Fruit fly (Drosophila melanogaster): Measurements from ENCODE around the gene CG10650.
A peak's percentile ranks its signal among the peaks of the same experiment; 100 is the strongest.

Gene CG10650

dm6 chr2L:18974063-18974779, 21.5 kb downstream of the CG10650 start, which contains the start of the genes L2HGDH and CG10431 (continued):
- peak; percentile 47 for TF ChIP-seq Ssrp (tag; optimal IDR thresholded peaks at IDR 0.05)
- TF ChIP-seq NC2β (GFP tag; optimal IDR thresholded peaks at IDR 0.05): no peak
- TF ChIP-seq CG3065 (GFP tag; optimal IDR thresholded peaks at IDR 0.05): no peak
- peak; percentile 55 for TF ChIP-seq Sox102F (GFP tag; optimal IDR thresholded peaks at IDR 0.05)
- no peak for TF ChIP-seq chinmo (GFP tag; IDR thresholded peaks at IDR 0.05; ENCODE audit: partially characterized antibody)
- peak; percentile 71 to 97 for TF ChIP-seq crp (GFP tag; optimal IDR thresholded peaks at IDR 0.05)
- TF ChIP-seq Camta (GFP tag; optimal IDR thresholded peaks at IDR 0.05): no peak
- peak; percentile 95 for TF ChIP-seq ftz-f1 (GFP tag; optimal IDR thresholded peaks at IDR 0.05)
- TF ChIP-seq CG18619 (GFP tag; optimal IDR thresholded peaks at IDR 0.05): peak; percentile 10
- no peak for TF ChIP-seq CG4282 (GFP tag; optimal IDR thresholded peaks at IDR 0.05)
- peak; percentile 44; the same call in 1 of the 2 replicates for TF ChIP-seq Adf1 (GFP tag; IDR thresholded peaks at IDR 0.05)
- no peak for TF ChIP-seq chm (GFP tag; IDR thresholded peaks at IDR 0.05)
- TF ChIP-seq CG33557 (GFP tag; optimal IDR thresholded peaks at IDR 0.05): no peak
- TF ChIP-seq inv (GFP tag; IDR thresholded peaks at IDR 0.05; ENCODE audit: partially characterized antibody): no peak
- TF ChIP-seq disco-r (GFP tag; optimal IDR thresholded peaks at IDR 0.05): peak; percentile 34
- TF ChIP-seq CG18262 (tag; optimal IDR thresholded peaks at IDR 0.05): peak; percentile 69
- no peak for TF ChIP-seq CG8281 (tag; optimal IDR thresholded peaks at IDR 0.05)
- no peak for TF ChIP-seq CG10274 (GFP tag; optimal IDR thresholded peaks at IDR 0.05)
- no peak for TF ChIP-seq Dref (GFP tag; IDR thresholded peaks at IDR 0.05)
- TF ChIP-seq CG31365 (tag; optimal IDR thresholded peaks at IDR 0.05): peak; percentile 36
- peak; percentile 51 for TF ChIP-seq Rfx (GFP tag; IDR thresholded peaks at IDR 0.05)
- no peak for TF ChIP-seq CrebB (tag; optimal IDR thresholded peaks at IDR 0.05)
- TF ChIP-seq CG13296 (GFP tag; optimal IDR thresholded peaks at IDR 0.05): peak; percentile 73
- no peak for TF ChIP-seq HLH4C (GFP tag; IDR thresholded peaks at IDR 0.05; ENCODE audit: partially characterized antibody)
- TF ChIP-seq CG10654 (GFP tag; optimal IDR thresholded peaks at IDR 0.05): peak; percentile 47
- peak; percentile 58 for TF ChIP-seq CG17385 (GFP tag; optimal IDR thresholded peaks at IDR 0.05)
- TF ChIP-seq HLHmδ (GFP tag; optimal IDR thresholded peaks at IDR 0.05): no peak
- TF ChIP-seq seq (GFP tag; IDR thresholded peaks at IDR 0.05): peak; percentile 39; the same call in 1 of the 2 replicates
- TF ChIP-seq gfzf (GFP tag; optimal IDR thresholded peaks at IDR 0.05): peak; percentile 70
- no peak for TF ChIP-seq CG13624 (GFP tag; optimal IDR thresholded peaks at IDR 0.05)
- 0 out of 2 replicates have a peak, but pooled peaks have one; percentile 21 for TF ChIP-seq lmd (GFP tag; IDR thresholded peaks at IDR 0.05)
- no peak for TF ChIP-seq hth (optimal IDR thresholded peaks at IDR 0.05)
- TF ChIP-seq tup (GFP tag; optimal IDR thresholded peaks at IDR 0.05): peak; percentile 30
- peak; percentile 56 for TF ChIP-seq CG10979 (tag; optimal IDR thresholded peaks at IDR 0.05)
- no peak for TF ChIP-seq bowl (GFP tag; IDR thresholded peaks at IDR 0.05)
- TF ChIP-seq CG8478 (optimal IDR thresholded peaks at IDR 0.05): no peak
- no peak for TF ChIP-seq Atf3 (GFP tag; optimal IDR thresholded peaks at IDR 0.05)
- TF ChIP-seq salm (tag; optimal IDR thresholded peaks at IDR 0.05): peak; percentile 28
- 0 out of 3 replicates have a peak, but pooled peaks have one; percentile 51 for TF ChIP-seq ken (GFP tag; IDR thresholded peaks at IDR 0.05)
- no peak for TF ChIP-seq CG17568 (GFP tag; optimal IDR thresholded peaks at IDR 0.05)
- TF ChIP-seq Ravus (GFP tag; IDR thresholded peaks at IDR 0.05): no peak
- TF ChIP-seq CG17829 (tag; optimal IDR thresholded peaks at IDR 0.05): peak; percentile 77
- peak; percentile 39 for TF ChIP-seq CG1233 (GFP tag; optimal IDR thresholded peaks at IDR 0.05)
- no peak for TF ChIP-seq psq (GFP tag; optimal IDR thresholded peaks at IDR 0.05)
- peak; percentile 41 for TF ChIP-seq scrt (GFP tag; optimal IDR thresholded peaks at IDR 0.05)
- no peak for TF ChIP-seq CG12744 (GFP tag; optimal IDR thresholded peaks at IDR 0.05)
- TF ChIP-seq CG14014 (GFP tag; IDR thresholded peaks at IDR 0.05): no peak; the same call in 1 of the 2 replicates
- TF ChIP-seq D19A (tag; optimal IDR thresholded peaks at IDR 0.05): peak; percentile 57
- TF ChIP-seq bab2 (GFP tag; optimal IDR thresholded peaks at IDR 0.05): peak; percentile 18
- peak; percentile 44; the same call in 1 of the 3 replicates for TF ChIP-seq dysf (GFP tag; IDR thresholded peaks at IDR 0.05)

All from whole organism, embryonic.